Worm (Caenorhabditis elegans): ENCODE results near the gene F20D6.15.

F20D6.15 gene

ce11 chrV:8198994-8199393 lies 10.7 kb upstream of the F20D6.15 start, which contains the start of gene F20D6.11:
Gene F20D6.11, minus strand, starts transcription at chrV:8199094.
- TF ChIP-seq cog-1 (tag; optimal IDR thresholded peaks at IDR 0.05) (no peak), med-1 (GFP tag; optimal IDR thresholded peaks at IDR 0.05; ENCODE audit: insufficient read depth) (no peak), klf-2 (GFP tag; conservative IDR thresholded peaks at IDR 0.05) (no peak), flt-1 (GFP tag; IDR thresholded peaks at IDR 0.05) (no peak)

DNA sequence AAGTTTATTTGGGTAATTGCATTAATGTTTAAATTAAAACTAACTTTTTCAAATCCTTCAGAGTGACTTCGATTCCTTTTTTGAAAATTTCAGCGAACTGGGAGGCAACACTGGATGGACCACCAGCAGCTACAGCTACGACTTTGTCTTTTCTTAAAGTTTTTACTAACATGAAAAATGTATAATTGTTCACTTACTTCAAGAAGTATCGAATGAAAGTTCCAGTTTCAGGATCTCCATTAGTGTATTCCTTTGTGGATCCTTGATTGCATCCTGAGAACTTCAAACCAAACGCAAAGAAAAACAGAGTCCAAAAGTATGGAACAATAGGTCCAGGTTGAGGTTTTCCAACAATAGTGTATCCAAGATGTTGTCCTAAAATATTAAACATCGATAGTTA lies 8.7 kb upstream of the F20D6.15 start:
- TF ChIP-seq tab-1 (GFP tag; IDR thresholded peaks at IDR 0.05) = no peak
- no peak for TF ChIP-seq ztf-23 (GFP tag; IDR thresholded peaks at IDR 0.05)
- TF ChIP-seq med-1 (GFP tag; optimal IDR thresholded peaks at IDR 0.05; ENCODE audit: insufficient read depth) = no peak
- no peak for TF ChIP-seq cog-1 (tag; optimal IDR thresholded peaks at IDR 0.05)
- TF ChIP-seq ztf-29 (GFP tag; IDR thresholded peaks at IDR 0.05) = no peak
- no peak for TF ChIP-seq T22C8.4 (GFP tag; IDR thresholded peaks at IDR 0.05)
- TF ChIP-seq flt-1 (GFP tag; IDR thresholded peaks at IDR 0.05) = no peak
- TF ChIP-seq ref-1 (GFP tag; conservative IDR thresholded peaks at IDR 0.05) = no peak
- no peak for TF ChIP-seq klf-2 (GFP tag; conservative IDR thresholded peaks at IDR 0.05)

ce11 chrV:8195889-8196418 lies 7.7 kb upstream of the F20D6.15 start, which contains the start of gene F20D6.10:
Gene F20D6.10, minus strand, starts transcription at chrV:8195939.
- TF ChIP-seq cog-1 (tag; optimal IDR thresholded peaks at IDR 0.05) (no peak), ztf-29 (GFP tag; IDR thresholded peaks at IDR 0.05) (no peak), flt-1 (GFP tag; IDR thresholded peaks at IDR 0.05) (no peak), klf-2 (GFP tag; conservative IDR thresholded peaks at IDR 0.05) (no peak), tab-1 (GFP tag; IDR thresholded peaks at IDR 0.05) (no peak), ztf-23 (GFP tag; IDR thresholded peaks at IDR 0.05) (no peak), T22C8.4 (GFP tag; IDR thresholded peaks at IDR 0.05) (no peak), med-1 (GFP tag; optimal IDR thresholded peaks at IDR 0.05; ENCODE audit: insufficient read depth) (no peak), ref-1 (GFP tag; conservative IDR thresholded peaks at IDR 0.05) (no peak)

DNA sequence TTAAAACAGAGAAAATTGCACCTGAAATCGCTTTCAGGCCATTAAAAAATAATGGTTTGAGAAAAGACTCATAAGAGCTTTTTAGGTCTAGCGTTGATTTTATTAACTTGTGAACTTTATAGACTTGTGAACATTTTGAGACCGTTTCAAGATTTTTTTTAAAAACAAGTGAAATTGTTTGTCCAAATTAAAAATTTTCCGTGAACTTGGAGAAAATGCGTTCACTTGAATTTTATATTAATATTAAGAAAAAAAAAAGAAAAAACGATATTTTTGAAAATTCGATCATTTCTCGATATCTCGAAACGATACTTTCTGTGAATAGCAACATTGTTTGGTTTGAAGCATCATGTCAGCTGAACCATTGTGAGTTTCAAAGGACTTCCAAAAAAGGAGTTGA lies 2.2 kb upstream of the F20D6.15 start, which contains the start of gene F20D6.1:
TSS of gene F20D6.1 (plus strand) at position 301 of the 400 bp plus-strand sequence.
- TF ChIP-seq med-1 (GFP tag; optimal IDR thresholded peaks at IDR 0.05; ENCODE audit: insufficient read depth) (no peak), ztf-23 (GFP tag; IDR thresholded peaks at IDR 0.05) (no peak), ztf-29 (GFP tag; IDR thresholded peaks at IDR 0.05) (no peak), flt-1 (GFP tag; IDR thresholded peaks at IDR 0.05) (no peak), cog-1 (tag; optimal IDR thresholded peaks at IDR 0.05) (no peak), tab-1 (GFP tag; IDR thresholded peaks at IDR 0.05) (no peak), klf-2 (GFP tag; conservative IDR thresholded peaks at IDR 0.05) (no peak), T22C8.4 (GFP tag; IDR thresholded peaks at IDR 0.05) (no peak), ref-1 (GFP tag; conservative IDR thresholded peaks at IDR 0.05) (no peak)

DNA sequence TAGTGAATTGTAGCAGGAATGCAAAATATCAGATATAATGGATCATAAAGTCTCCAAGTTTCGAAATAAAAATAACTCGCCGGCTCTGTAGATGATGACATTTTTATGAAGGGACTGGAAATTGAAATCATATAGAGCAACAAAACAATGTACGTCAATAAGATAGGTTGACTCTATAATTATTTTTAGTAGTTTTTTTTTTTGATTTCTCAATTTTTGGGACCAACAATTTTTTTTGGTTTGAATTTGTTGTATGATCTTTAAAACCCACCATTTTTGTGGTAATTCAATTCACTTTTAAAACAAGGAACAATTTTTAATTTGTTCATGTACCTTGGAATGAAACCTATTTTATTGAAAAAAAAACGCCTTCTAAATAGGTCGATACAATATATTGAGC lies 1.7 kb upstream of the F20D6.15 start, which contains the start of gene F20D6.12:
TSS of gene F20D6.12 (minus strand) at position 101 of the 400 bp plus-strand sequence.
- TF ChIP-seq cog-1 (tag; optimal IDR thresholded peaks at IDR 0.05) = no peak
- TF ChIP-seq tab-1 (GFP tag; IDR thresholded peaks at IDR 0.05) = no peak
- no peak for TF ChIP-seq ztf-23 (GFP tag; IDR thresholded peaks at IDR 0.05)
- no peak for TF ChIP-seq med-1 (GFP tag; optimal IDR thresholded peaks at IDR 0.05; ENCODE audit: insufficient read depth)
- TF ChIP-seq ztf-29 (GFP tag; IDR thresholded peaks at IDR 0.05) = no peak
- TF ChIP-seq flt-1 (GFP tag; IDR thresholded peaks at IDR 0.05) = no peak
- TF ChIP-seq klf-2 (GFP tag; conservative IDR thresholded peaks at IDR 0.05) = no peak
- TF ChIP-seq T22C8.4 (GFP tag; IDR thresholded peaks at IDR 0.05) = no peak
- TF ChIP-seq ref-1 (GFP tag; conservative IDR thresholded peaks at IDR 0.05) = no peak

ce11 chrV:8185737-8186136 lies 2.5 kb downstream of the F20D6.15 start, which contains the start of gene F20D6.2:
Gene F20D6.2, plus strand, starts transcription at chrV:8186037.
- TF ChIP-seq med-1 (GFP tag; optimal IDR thresholded peaks at IDR 0.05; ENCODE audit: insufficient read depth) (no peak), flt-1 (GFP tag; IDR thresholded peaks at IDR 0.05) (no peak), tab-1 (GFP tag; IDR thresholded peaks at IDR 0.05) (no peak), klf-2 (GFP tag; conservative IDR thresholded peaks at IDR 0.05) (no peak), ztf-23 (GFP tag; IDR thresholded peaks at IDR 0.05) (no peak), ref-1 (GFP tag; conservative IDR thresholded peaks at IDR 0.05) (no peak), ztf-29 (GFP tag; IDR thresholded peaks at IDR 0.05) (no peak), T22C8.4 (GFP tag; IDR thresholded peaks at IDR 0.05) (no peak), cog-1 (tag; optimal IDR thresholded peaks at IDR 0.05) (no peak)

DNA sequence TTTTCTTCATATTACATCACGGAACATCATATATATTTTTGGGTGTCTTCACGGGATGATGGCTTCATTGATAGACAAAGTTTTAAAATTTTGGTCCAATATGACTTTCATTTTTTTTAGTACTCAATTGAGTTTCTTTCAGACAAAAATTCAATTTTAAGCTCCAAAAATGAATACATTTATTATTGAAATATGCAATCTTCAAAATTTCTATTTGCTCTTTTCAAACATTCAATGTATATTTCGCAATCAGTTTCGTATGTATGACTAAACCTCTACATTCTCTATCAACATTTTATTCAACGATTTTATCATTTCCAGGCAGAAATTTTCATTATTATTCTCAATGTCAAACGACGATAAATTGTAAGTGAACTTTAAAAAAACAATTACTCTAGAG lies 4.9 kb downstream of the F20D6.15 start, which contains the start of gene srp-8:
TSS of gene srp-8 (plus strand) at position 301 of the 400 bp plus-strand sequence.
- TF ChIP-seq med-1 (GFP tag; optimal IDR thresholded peaks at IDR 0.05; ENCODE audit: insufficient read depth) = no peak
- TF ChIP-seq klf-2 (GFP tag; conservative IDR thresholded peaks at IDR 0.05) = no peak
- no peak for TF ChIP-seq ref-1 (GFP tag; conservative IDR thresholded peaks at IDR 0.05)
- TF ChIP-seq ztf-29 (GFP tag; IDR thresholded peaks at IDR 0.05) = no peak
- no peak for TF ChIP-seq cog-1 (tag; optimal IDR thresholded peaks at IDR 0.05)
- no peak for TF ChIP-seq flt-1 (GFP tag; IDR thresholded peaks at IDR 0.05)

ce11 chrV:8178914-8179542 lies 9.2 kb downstream of the F20D6.15 start, which contains the start of gene srp-7:
Gene srp-7, plus strand, starts transcription at chrV:8179126.
- TF ChIP-seq med-1 (GFP tag; optimal IDR thresholded peaks at IDR 0.05; ENCODE audit: insufficient read depth) = no peak
- no peak for TF ChIP-seq ztf-23 (GFP tag; IDR thresholded peaks at IDR 0.05)
- no peak for TF ChIP-seq ztf-29 (GFP tag; IDR thresholded peaks at IDR 0.05)
- no peak for TF ChIP-seq cog-1 (tag; optimal IDR thresholded peaks at IDR 0.05)
- TF ChIP-seq klf-2 (GFP tag; conservative IDR thresholded peaks at IDR 0.05) = no peak
- TF ChIP-seq T22C8.4 (GFP tag; IDR thresholded peaks at IDR 0.05) = no peak
- TF ChIP-seq flt-1 (GFP tag; IDR thresholded peaks at IDR 0.05) = no peak
- no peak for TF ChIP-seq ref-1 (GFP tag; conservative IDR thresholded peaks at IDR 0.05)
- TF ChIP-seq tab-1 (GFP tag; IDR thresholded peaks at IDR 0.05) = no peak

ce11 chrV:8178279-8178678 lies 10.0 kb downstream of the F20D6.15 start:
- TF ChIP-seq cog-1 (tag; optimal IDR thresholded peaks at IDR 0.05) (no peak), klf-2 (GFP tag; conservative IDR thresholded peaks at IDR 0.05) (no peak), tab-1 (GFP tag; IDR thresholded peaks at IDR 0.05) (no peak), ztf-29 (GFP tag; IDR thresholded peaks at IDR 0.05) (no peak), ref-1 (GFP tag; conservative IDR thresholded peaks at IDR 0.05) (no peak), ztf-23 (GFP tag; IDR thresholded peaks at IDR 0.05) (no peak), T22C8.4 (GFP tag; IDR thresholded peaks at IDR 0.05) (no peak), flt-1 (GFP tag; IDR thresholded peaks at IDR 0.05) (no peak), med-1 (GFP tag; optimal IDR thresholded peaks at IDR 0.05; ENCODE audit: insufficient read depth) (no peak)
